Fruit fly (Drosophila melanogaster) whole organism, prepupa: ENCODE data around the gene Rheb.

Experiments used
- Blimp-1 ChIP-seq: fragments of 200-800 bp; sonication (Bioruptor generic); optimal IDR thresholded peaks from 3 replicates; lab custom pipeline; 2017; ENCODE audit warnings: missing biosample characterization, missing genetic modification characterization, mild to moderate bottlenecking, moderate library complexity, missing genetic modification reagents
- CG10631 ChIP-seq: fragments of 200-800 bp; sonication (Bioruptor generic); optimal IDR thresholded peaks from 2 replicates; lab custom pipeline; 2016; ENCODE audit warnings: missing biosample characterization, missing genetic modification characterization
- CG10669 ChIP-seq: fragments of 200-800 bp; sonication (Bioruptor generic); optimal IDR thresholded peaks from 3 replicates; lab custom pipeline; 2018; ENCODE audit warnings: missing biosample characterization, mild to moderate bottlenecking, missing genetic modification characterization, moderate library complexity
- CG11762 ChIP-seq: fragments of 200-800 bp; sonication (Bioruptor generic); optimal IDR thresholded peaks from 3 replicates; lab custom pipeline; 2016; ENCODE audit warnings: missing biosample characterization, missing genetic modification characterization; ENCODE audit not compliant: insufficient read depth
- CG11902 ChIP-seq: fragments of 200-800 bp; sonication (Bioruptor generic); optimal IDR thresholded peaks from 3 replicates; lab custom pipeline; 2016; ENCODE audit warnings: missing biosample characterization, missing genetic modification characterization
- CG3032 ChIP-seq: fragments of 200-800 bp; optimal IDR thresholded peaks from 2 replicates; lab custom pipeline; 2019; ENCODE audit warnings: missing biosample characterization, mild to moderate bottlenecking, missing genetic modification characterization, moderate library complexity
- CG31627 ChIP-seq: fragments of 200-800 bp; sonication (Bioruptor generic); optimal IDR thresholded peaks from 3 replicates; lab custom pipeline; 2016; ENCODE audit warnings: missing biosample characterization, missing genetic modification characterization
- CG32006 ChIP-seq: fragments of 200-800 bp; sonication (Bioruptor generic); optimal IDR thresholded peaks from 3 replicates; lab custom pipeline; 2017; ENCODE audit warnings: missing biosample characterization, mild to moderate bottlenecking, missing genetic modification characterization
- CG34406 ChIP-seq: fragments of 200-800 bp; sonication (Bioruptor generic); optimal IDR thresholded peaks from 3 replicates; lab custom pipeline; 2016; ENCODE audit warnings: missing biosample characterization, missing genetic modification characterization
- CG3919 ChIP-seq: fragments of 200-800 bp; sonication (Bioruptor generic); optimal IDR thresholded peaks from 3 replicates; lab custom pipeline; 2016; ENCODE audit warnings: missing biosample characterization, missing genetic modification characterization
- CG6163 ChIP-seq: fragments of 200-800 bp; sonication (Bioruptor generic); IDR thresholded peaks from 3 replicates; pipeline ENCODE4 v1.3.6; 2022; ENCODE audit warnings: missing biosample characterization, missing genetic modification characterization
- CG6276 ChIP-seq: fragments of 200-800 bp; sonication (Bioruptor generic); optimal IDR thresholded peaks from 2 replicates; lab custom pipeline; 2017; ENCODE audit warnings: missing biosample characterization, mild to moderate bottlenecking, missing genetic modification characterization
- CG6792 ChIP-seq: fragments of 200-800 bp; sonication (Bioruptor generic); optimal IDR thresholded peaks from 3 replicates; lab custom pipeline; 2016; ENCODE audit warnings: missing biosample characterization, missing genetic modification characterization
- CG6808 ChIP-seq: fragments of 200-800 bp; sonication (Bioruptor generic); optimal IDR thresholded peaks from 3 replicates; lab custom pipeline; 2017; ENCODE audit warnings: missing biosample characterization, missing genetic modification characterization, mild to moderate bottlenecking, moderate library complexity, missing genetic modification reagents
- CG7368 ChIP-seq: fragments of 200-800 bp; sonication (Bioruptor generic); optimal IDR thresholded peaks from 3 replicates; lab custom pipeline; 2016; ENCODE audit warnings: missing biosample characterization, missing genetic modification characterization
- CG8119 ChIP-seq: fragments of 200-800 bp; sonication (Bioruptor generic); IDR thresholded peaks from 3 replicates; pipeline ENCODE4 v1.3.6; 2022; ENCODE audit warnings: missing biosample characterization, missing genetic modification characterization
- CG8319 ChIP-seq: fragments of 200-800 bp; sonication (Bioruptor generic); optimal IDR thresholded peaks from 3 replicates; lab custom pipeline; 2016; ENCODE audit warnings: missing biosample characterization, missing genetic modification characterization
- CG8632 ChIP-seq: fragments of 200-800 bp; sonication (Bioruptor generic); optimal IDR thresholded peaks from 3 replicates; lab custom pipeline; 2016; ENCODE audit warnings: missing biosample characterization, missing genetic modification characterization
- CG9139 ChIP-seq: fragments of 200-800 bp; sonication (Bioruptor generic); optimal IDR thresholded peaks from 3 replicates; lab custom pipeline; 2017; ENCODE audit warnings: missing biosample characterization, mild to moderate bottlenecking, missing genetic modification characterization
- Eip75B ChIP-seq: fragments of 200-800 bp; sonication (Bioruptor generic); optimal IDR thresholded peaks from 3 replicates; lab custom pipeline; 2016; ENCODE audit warnings: missing biosample characterization, missing genetic modification characterization
- Eip78C ChIP-seq: fragments of 200-800 bp; sonication (Bioruptor generic); peaks from one replicate; lab custom pipeline; 2016; ENCODE audit warnings: missing biosample characterization, missing genetic modification characterization
- Eip93F ChIP-seq: fragments of 200-800 bp; sonication (Bioruptor generic); optimal IDR thresholded peaks from 2 replicates; lab custom pipeline; 2016; ENCODE audit warnings: missing biosample characterization, mild to moderate bottlenecking, missing genetic modification characterization
- Ets21C ChIP-seq: fragments of 200-800 bp; sonication (Bioruptor generic); optimal IDR thresholded peaks from 3 replicates; lab custom pipeline; 2016; ENCODE audit warnings: missing biosample characterization, missing genetic modification characterization
- Ets96B ChIP-seq: fragments of 200-800 bp; optimal IDR thresholded peaks from 2 replicates; lab custom pipeline; 2019; ENCODE audit warnings: missing biosample characterization, mild to moderate bottlenecking, missing genetic modification characterization, moderate library complexity
- Hr39 ChIP-seq: fragments of 200-800 bp; sonication (Bioruptor generic); optimal IDR thresholded peaks from 2 replicates; lab custom pipeline; 2016; ENCODE audit warnings: missing biosample characterization, missing genetic modification characterization
- Hr4 ChIP-seq: fragments of 200-800 bp; sonication (Bioruptor generic); optimal IDR thresholded peaks from 3 replicates; lab custom pipeline; 2016; ENCODE audit warnings: missing biosample characterization, missing genetic modification characterization
- Met ChIP-seq: fragments of 200-800 bp; sonication (Bioruptor generic); optimal IDR thresholded peaks from 3 replicates; lab custom pipeline; 2016; ENCODE audit warnings: missing biosample characterization, missing genetic modification characterization
- OdsH ChIP-seq: fragments of 200-800 bp; sonication (Bioruptor generic); optimal IDR thresholded peaks from 3 replicates; lab custom pipeline; 2016; ENCODE audit warnings: missing biosample characterization, missing genetic modification characterization
- Sox102F ChIP-seq: fragments of 200-800 bp; sonication (Bioruptor generic); optimal IDR thresholded peaks from 2 replicates; lab custom pipeline; 2016; ENCODE audit warnings: missing biosample characterization, mild to moderate bottlenecking, missing genetic modification characterization
- Sox14 ChIP-seq: fragments of 200-800 bp; sonication (Bioruptor generic); optimal IDR thresholded peaks from 3 replicates; lab custom pipeline; 2016; ENCODE audit warnings: missing biosample characterization, missing genetic modification characterization
- Sox15 ChIP-seq: fragments of 200-800 bp; sonication (Bioruptor generic); optimal IDR thresholded peaks from 3 replicates; lab custom pipeline; 2016; ENCODE audit warnings: missing biosample characterization, missing genetic modification characterization
- achi ChIP-seq: fragments of 200-800 bp; sonication (Bioruptor generic); optimal IDR thresholded peaks from 3 replicates; lab custom pipeline; 2016; ENCODE audit warnings: missing biosample characterization, missing genetic modification characterization
- acj6 ChIP-seq: fragments of 200-800 bp; sonication (Bioruptor generic); optimal IDR thresholded peaks from 3 replicates; lab custom pipeline; 2016; ENCODE audit warnings: missing biosample characterization, missing genetic modification characterization
- cyc ChIP-seq: fragments of 200-800 bp; sonication (Bioruptor generic); optimal IDR thresholded peaks from 3 replicates; lab custom pipeline; 2016; ENCODE audit warnings: missing biosample characterization, missing genetic modification characterization
- dac ChIP-seq: fragments of 200-800 bp; sonication (Bioruptor generic); optimal IDR thresholded peaks from 2 replicates; lab custom pipeline; 2017; ENCODE audit warnings: missing biosample characterization, mild to moderate bottlenecking, missing genetic modification characterization
- dsx ChIP-seq: fragments of 200-800 bp; optimal IDR thresholded peaks from 3 replicates; lab custom pipeline; 2019; ENCODE audit warnings: missing biosample characterization, mild to moderate bottlenecking, missing genetic modification characterization, moderate library complexity; ENCODE audit not compliant: poor library complexity, severe bottlenecking
- esn ChIP-seq: fragments of 200-800 bp; sonication (Bioruptor generic); optimal IDR thresholded peaks from 2 replicates; lab custom pipeline; 2016; ENCODE audit warnings: missing biosample characterization, mild to moderate bottlenecking, missing genetic modification characterization, moderate library complexity
- fd85E ChIP-seq: fragments of 200-800 bp; sonication (Bioruptor generic); optimal IDR thresholded peaks from 3 replicates; lab custom pipeline; 2016; ENCODE audit warnings: missing biosample characterization, missing genetic modification characterization
- fkh ChIP-seq: fragments of 200-800 bp; sonication (Bioruptor generic); optimal IDR thresholded peaks from 3 replicates; lab custom pipeline; 2017; ENCODE audit warnings: missing biosample characterization, mild to moderate bottlenecking, missing genetic modification characterization, moderate library complexity
- lz ChIP-seq: fragments of 200-800 bp; sonication (Bioruptor generic); optimal IDR thresholded peaks from 3 replicates; lab custom pipeline; 2016; ENCODE audit warnings: missing biosample characterization, missing genetic modification characterization
- net ChIP-seq: fragments of 200-800 bp; sonication (Bioruptor generic); optimal IDR thresholded peaks from 3 replicates; lab custom pipeline; 2016; ENCODE audit warnings: missing biosample characterization, missing genetic modification characterization
- pdm3 ChIP-seq: fragments of 200-800 bp; sonication (Bioruptor generic); optimal IDR thresholded peaks from 3 replicates; lab custom pipeline; 2016; ENCODE audit warnings: missing biosample characterization, missing genetic modification characterization
- salr ChIP-seq, 2 experiments: fragments of 200-800 bp; sonication (Bioruptor generic); optimal IDR thresholded peaks; 3 replicates each; lab custom pipeline; 2016 to 2018; ENCODE audit warnings: missing biosample characterization in 2 of 2, missing genetic modification characterization in 2 of 2, mild to moderate bottlenecking in 1 of 2
- svp ChIP-seq: fragments of 200-800 bp; sonication (Bioruptor generic); peaks from one replicate; lab custom pipeline; 2016; ENCODE audit warnings: missing biosample characterization, missing genetic modification characterization
- topi ChIP-seq: fragments of 200-800 bp; sonication (Bioruptor generic); optimal IDR thresholded peaks from 3 replicates; lab custom pipeline; 2016; ENCODE audit warnings: missing biosample characterization, missing genetic modification characterization

The Rheb gene

dm6 chr3R:5600361-5601043 is 31.8 kb downstream of the Rheb start (continued):
- TF ChIP-seq CG8119 (no peak), Sox14 (GFP tag; lab: Kevin White, UChicago) (peak; percentile 85), Ets96B (tag; lab: Kevin White, UChicago) (no peak), pdm3 (no peak), lz (GFP tag; lab: Kevin White, UChicago) (peak; percentile 7), CG7368 (GFP tag; lab: Kevin White, UChicago) (no peak), CG6276 (no peak), svp (GFP tag; lab: Kevin White, UChicago) (peak; percentile 70), CG3032 (tag; lab: Kevin White, UChicago) (no peak), OdsH (GFP tag; lab: Kevin White, UChicago) (no peak), CG6163 (no peak)
- TF ChIP-seq, all 60 proteins: peak for 15

- TF ChIP-seq esn (GFP tag; lab: Kevin White, UChicago) (peak; percentile 67), Sox102F (no peak), Hr4 (GFP tag; lab: Kevin White, UChicago) (peak; percentile 79), CG9139 (GFP tag; lab: Kevin White, UChicago) (no peak), fkh (peak; percentile 86), CG8319 (GFP tag; lab: Kevin White, UChicago) (peak; percentile 39), CG11902 (GFP tag; lab: Kevin White, UChicago) (peak; percentile 40), CG6792 (GFP tag; lab: Kevin White, UChicago) (peak; percentile 47), Ets21C (peak; percentile 72), CG3919 (GFP tag; lab: Kevin White, UChicago) (peak; percentile 42), Eip93F (GFP tag; lab: Kevin White, UChicago) (no peak), CG32006 (GFP tag; lab: Kevin White, UChicago) (no peak), Met (GFP tag; lab: Kevin White, UChicago) (peak; percentile 67), CG11762 (GFP tag; lab: Kevin White, UChicago) (peak; percentile 45), dsx (GFP tag; lab: Kevin White, UChicago) (no peak), topi (peak; percentile 51), cyc (GFP tag; lab: Kevin White, UChicago) (peak; percentile 55), fd85E (GFP tag; lab: Kevin White, UChicago) (peak; percentile 31), Sox15 (GFP tag; lab: Kevin White, UChicago) (peak; percentile 61), CG10631 (GFP tag; lab: Kevin White, UChicago) (peak; percentile 64), CG8632 (peak; percentile 46), CG34406 (peak; percentile 16), OdsH (GFP tag; lab: Kevin White, UChicago) (peak; percentile 66), pdm3 (peak; percentile 68), dac (GFP tag; lab: Kevin White, UChicago) (peak; percentile 20), CG3032 (tag; lab: Kevin White, UChicago) (peak; percentile 44), acj6 (GFP tag; lab: Kevin White, UChicago) (peak; percentile 71), net (no peak), lz (GFP tag; lab: Kevin White, UChicago) (peak; percentile 69), salr (GFP tag; optimal IDR thresholded peaks at IDR 0.05; lab: Kevin White, UChicago) (no peak), Eip75B (peak; percentile 42), svp (GFP tag; lab: Kevin White, UChicago) (peak; percentile 78), achi (GFP tag; lab: Kevin White, UChicago) (peak; percentile 66), Eip78C (GFP tag; lab: Kevin White, UChicago) (peak; percentile 79), Blimp-1 (GFP tag; lab: Kevin White, UChicago) (peak; percentile 19), Ets96B (tag; lab: Kevin White, UChicago) (peak; percentile 24), Sox14 (GFP tag; lab: Kevin White, UChicago) (peak; percentile 30), CG10669 (GFP tag; lab: Kevin White, UChicago) (no peak), CG8119 (no peak), CG31627 (peak; percentile 68), Hr39 (GFP tag; lab: Kevin White, UChicago) (peak; percentile 68), CG6808 (GFP tag; lab: Kevin White, UChicago) (peak; percentile 38)
Observed at dm6 chr3R:5601044-5601523, 32.4 kb downstream of the Rheb start, which contains the start of the genes kra and SecS. kra (minus strand) TSS chr3R:5601136. SecS (plus strand) TSS chr3R:5601433.
